Fruit fly (Drosophila melanogaster): ENCODE results near the gene Diedel3.
A peak's percentile ranks its signal among the peaks of the same experiment; 100 is the strongest.

The Diedel3 gene

DNA sequence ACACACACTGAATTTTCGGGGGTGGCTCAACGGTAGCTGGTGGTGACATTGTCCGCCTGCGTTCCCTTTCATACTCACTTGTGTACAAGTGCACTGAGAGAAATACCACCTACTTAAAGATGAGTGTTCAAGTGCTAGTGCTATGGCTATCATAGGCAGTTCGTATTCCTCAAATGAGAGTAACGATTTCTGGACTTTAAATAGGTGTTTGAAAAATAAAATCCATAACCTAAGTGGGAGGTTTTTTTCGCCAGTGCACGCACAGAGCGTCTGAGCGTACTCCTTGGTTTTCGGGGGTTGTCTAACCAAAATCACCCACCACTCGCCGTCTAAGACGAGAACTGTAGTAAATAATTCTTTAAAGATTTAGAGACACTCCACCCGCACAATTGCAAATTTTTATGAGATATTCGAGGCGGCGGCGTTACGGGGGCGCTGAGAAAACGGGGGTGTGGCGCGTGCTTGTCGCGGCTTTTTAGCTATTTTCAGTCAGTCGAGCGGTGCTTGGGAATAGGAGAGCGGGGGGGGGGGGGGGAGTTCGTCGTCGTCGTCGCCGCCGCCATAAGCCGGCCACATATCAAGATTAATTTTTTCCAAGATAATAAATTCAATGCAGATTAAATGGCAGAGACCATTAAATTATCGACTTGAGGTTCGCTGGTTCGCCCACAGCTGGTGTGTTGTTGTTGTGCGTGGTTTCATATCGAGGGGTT, 32.0 kb upstream of the Diedel3 start (continued):
- TF ChIP-seq inv (GFP tag; IDR thresholded peaks at IDR 0.05; ENCODE audit: partially characterized antibody) (no peak), CG17612 (GFP tag; IDR thresholded peaks at IDR 0.05) (peak; percentile 37; the same call in 1 of the 2 replicates), HLH3B (GFP tag; IDR thresholded peaks at IDR 0.05) (peak; percentile 90), TFAM (GFP tag; optimal IDR thresholded peaks at IDR 0.05) (no peak), danr (GFP tag; IDR thresholded peaks at IDR 0.05) (peak; percentile 63), CG13775 (GFP tag; optimal IDR thresholded peaks at IDR 0.05) (peak; percentile 74), Doc2 (GFP tag; IDR thresholded peaks at IDR 0.05) (no peak), B-H2 (GFP tag; optimal IDR thresholded peaks at IDR 0.05) (peak; percentile 15), crc (GFP tag; optimal IDR thresholded peaks at IDR 0.05) (peak; percentile 63), Awh (GFP tag; IDR thresholded peaks at IDR 0.05) (peak; percentile 78), CG31441 (GFP tag; IDR thresholded peaks at IDR 0.05) (peak; percentile 84), pros (GFP tag; optimal IDR thresholded peaks at IDR 0.05) (peak; percentile 96), maf-S (GFP tag; optimal IDR thresholded peaks at IDR 0.05) (peak; percentile 60), CG9876 (GFP tag; optimal IDR thresholded peaks at IDR 0.05) (peak; percentile 66), tap (tag; optimal IDR thresholded peaks at IDR 0.05) (peak; percentile 76), CG10274 (GFP tag; optimal IDR thresholded peaks at IDR 0.05) (peak; percentile 45), sug (tag; optimal IDR thresholded peaks at IDR 0.05) (peak; percentile 56), HHEX (GFP tag; optimal IDR thresholded peaks at IDR 0.05) (peak; percentile 83), Poxn (GFP tag; IDR thresholded peaks at IDR 0.05) (no peak), Hr3 (GFP tag; optimal IDR thresholded peaks at IDR 0.05) (peak; percentile 77), eve (GFP tag; optimal IDR thresholded peaks at IDR 0.05) (no peak), Ssrp (tag; optimal IDR thresholded peaks at IDR 0.05) (peak; percentile 80), CG17361 (GFP tag; IDR thresholded peaks at IDR 0.05) (peak; percentile 78), disco-r (GFP tag; optimal IDR thresholded peaks at IDR 0.05) (peak; percentile 50), Side (GFP tag; optimal IDR thresholded peaks at IDR 0.05) (peak; percentile 84), CG2712 (tag; optimal IDR thresholded peaks at IDR 0.05) (peak; percentile 88), zen (tag; optimal IDR thresholded peaks at IDR 0.05) (peak; percentile 52), unpg (GFP tag; optimal IDR thresholded peaks at IDR 0.05) (peak; percentile 87), vnd (GFP tag; IDR thresholded peaks at IDR 0.05; ENCODE audit: partially characterized antibody) (no peak), CG6813 (GFP tag; optimal IDR thresholded peaks at IDR 0.05) (peak; percentile 86), CG7556 (GFP tag; optimal IDR thresholded peaks at IDR 0.05) (peak; percentile 90), onecut (GFP tag; IDR thresholded peaks at IDR 0.05) (peak; percentile 82), CG6175 (GFP tag; IDR thresholded peaks at IDR 0.05) (0 out of 3 replicates have a peak, but pooled peaks have one; percentile 42), nau (GFP tag; optimal IDR thresholded peaks at IDR 0.05) (peak; percentile 77), CG4328 (GFP tag; optimal IDR thresholded peaks at IDR 0.05) (peak; percentile 64), Dfd (GFP tag; optimal IDR thresholded peaks at IDR 0.05) (no peak), emc (GFP tag; optimal IDR thresholded peaks at IDR 0.05) (peak; percentile 50), ATbp (GFP tag; optimal IDR thresholded peaks at IDR 0.05) (peak; percentile 89), CTCF (GFP tag; optimal IDR thresholded peaks at IDR 0.05) (peak; percentile 5), Vsx1 (GFP tag; optimal IDR thresholded peaks at IDR 0.05) (peak; percentile 41), otp (GFP tag; IDR thresholded peaks at IDR 0.05) (peak; percentile 74; the same call in 2 of the 3 replicates), CG42726 (GFP tag; IDR thresholded peaks at IDR 0.05; ENCODE audit: partially characterized antibody) (no peak), CG15011 (GFP tag; optimal IDR thresholded peaks at IDR 0.05) (peak; percentile 62), CG17802 (tag; optimal IDR thresholded peaks at IDR 0.05) (peak; percentile 55), gcm2 (GFP tag; optimal IDR thresholded peaks at IDR 0.05) (no peak), Ptx1 (GFP tag; IDR thresholded peaks at IDR 0.05) (peak; percentile 84), CG10654 (GFP tag; optimal IDR thresholded peaks at IDR 0.05) (peak; percentile 56), lbe (GFP tag; optimal IDR thresholded peaks at IDR 0.05) (no peak), cas (GFP tag; IDR thresholded peaks at IDR 0.05) (no peak), Rx (GFP tag; IDR thresholded peaks at IDR 0.05) (peak; percentile 78)
